Fruit fly (Drosophila melanogaster) whole organism, embryonic: ENCODE data around the gene Nckx30C.

Experiments
- B-H1 ChIP-seq: fragments of 200-800 bp; sonication (Bioruptor generic); IDR thresholded peaks from 3 replicates; pipeline ENCODE4 v1.3.6; 2022; ENCODE audit warnings: missing biosample characterization, missing genetic modification characterization
- B-H2 ChIP-seq: fragments of 200-800 bp; sonication (Bioruptor generic); optimal IDR thresholded peaks from 2 replicates; lab custom pipeline; 2018; ENCODE audit warnings: missing biosample characterization, mild to moderate bottlenecking, missing genetic modification characterization
- BEAF-32 ChIP-seq: fragments of 200-800 bp; sonication (Bioruptor generic); optimal IDR thresholded peaks from 3 replicates; lab custom pipeline; 2017; ENCODE audit warnings: missing biosample characterization, missing genetic modification characterization, mild to moderate bottlenecking, moderate library complexity, missing genetic modification reagents
- Bdp1 ChIP-seq: fragments of 200-800 bp; sonication (Bioruptor generic); optimal IDR thresholded peaks from 3 replicates; lab custom pipeline; 2016; ENCODE audit warnings: missing biosample characterization, missing genetic modification characterization
- CG10267 ChIP-seq: fragments of 200-800 bp; sonication (Bioruptor generic); optimal IDR thresholded peaks from 2 replicates; lab custom pipeline; 2018; ENCODE audit warnings: missing biosample characterization, mild to moderate bottlenecking, missing genetic modification characterization, moderate library complexity
- CG10565 ChIP-seq: fragments of 200-800 bp; sonication (Bioruptor generic); optimal IDR thresholded peaks from 3 replicates; lab custom pipeline; 2016; ENCODE audit warnings: missing biosample characterization, mild to moderate bottlenecking, missing genetic modification characterization
- CG12299 ChIP-seq: fragments of 200-800 bp; sonication (Bioruptor generic); optimal IDR thresholded peaks from 2 replicates; lab custom pipeline; 2018; ENCODE audit warnings: missing biosample characterization, mild to moderate bottlenecking, missing genetic modification characterization
- CG17912 ChIP-seq: fragments of 200-800 bp; sonication (Bioruptor generic); optimal IDR thresholded peaks from 2 replicates; lab custom pipeline; 2018; ENCODE audit warnings: missing biosample characterization, mild to moderate bottlenecking, missing genetic modification characterization
- CG2116 ChIP-seq: fragments of 200-800 bp; sonication (Bioruptor generic); optimal IDR thresholded peaks from 3 replicates; lab custom pipeline; 2018; ENCODE audit warnings: missing biosample characterization, mild to moderate bottlenecking, missing genetic modification characterization
- CG2120 ChIP-seq: fragments of 200-800 bp; sonication (Bioruptor generic); optimal IDR thresholded peaks from 3 replicates; lab custom pipeline; 2016; ENCODE audit warnings: missing biosample characterization, missing genetic modification characterization
- CG2875 ChIP-seq: fragments of 200-800 bp; sonication (Bioruptor generic); optimal IDR thresholded peaks from 2 replicates; lab custom pipeline; 2017; ENCODE audit warnings: missing biosample characterization, mild to moderate bottlenecking, missing genetic modification characterization, missing genetic modification reagents
- CG33213 ChIP-seq: fragments of 200-800 bp; sonication (Bioruptor generic); optimal IDR thresholded peaks from 3 replicates; lab custom pipeline; 2016; ENCODE audit warnings: missing biosample characterization, missing genetic modification characterization
- CG3407 ChIP-seq: fragments of 200-800 bp; sonication (Bioruptor generic); optimal IDR thresholded peaks from 2 replicates; lab custom pipeline; 2018; ENCODE audit warnings: missing biosample characterization, mild to moderate bottlenecking, missing genetic modification characterization
- CG34224 ChIP-seq: fragments of 200-800 bp; sonication (Bioruptor generic); IDR thresholded peaks from 3 replicates; pipeline ENCODE4 v1.3.6; 2022; ENCODE audit warnings: missing biosample characterization, missing genetic modification characterization; ENCODE audit not compliant: partially characterized antibody
- CG3995 ChIP-seq: fragments of 200-800 bp; sonication (Bioruptor generic); optimal IDR thresholded peaks from 3 replicates; lab custom pipeline; 2016; ENCODE audit warnings: missing biosample characterization, missing genetic modification characterization
- D19B ChIP-seq: fragments of 200-800 bp; sonication (Bioruptor generic); optimal IDR thresholded peaks from 2 replicates; lab custom pipeline; 2017; ENCODE audit warnings: missing biosample characterization, mild to moderate bottlenecking, missing genetic modification characterization
- Dll ChIP-seq: fragments of 200-800 bp; sonication (Bioruptor generic); IDR thresholded peaks from 4 replicates; pipeline ENCODE4 v1.3.6; 2022; ENCODE audit warnings: missing biosample characterization, missing genetic modification characterization; ENCODE audit not compliant: partially characterized antibody
- Doc3 ChIP-seq: fragments of 200-800 bp; sonication (Bioruptor generic); IDR thresholded peaks from 3 replicates; pipeline ENCODE4 v1.3.6; 2022; ENCODE audit warnings: missing biosample characterization, missing genetic modification characterization; ENCODE audit not compliant: partially characterized antibody
- Dref ChIP-seq: fragments of 200-800 bp; sonication (Bioruptor generic); IDR thresholded peaks from 2 replicates; pipeline ENCODE4 v1.3.6; 2022; ENCODE audit warnings: missing biosample characterization, missing genetic modification characterization
- Ets97D ChIP-seq: fragments of 200-800 bp; sonication (Bioruptor generic); optimal IDR thresholded peaks from 3 replicates; lab custom pipeline; 2016; ENCODE audit warnings: missing biosample characterization, missing genetic modification characterization
- HmgD ChIP-seq: fragments of 200-800 bp; sonication (Bioruptor generic); optimal IDR thresholded peaks from 3 replicates; lab custom pipeline; 2016; ENCODE audit warnings: missing biosample characterization, missing genetic modification characterization
- Meics ChIP-seq: fragments of 200-800 bp; sonication (Bioruptor generic); optimal IDR thresholded peaks from 2 replicates; lab custom pipeline; 2017; ENCODE audit warnings: missing biosample characterization, mild to moderate bottlenecking, missing genetic modification characterization
- NC2β ChIP-seq: fragments of 200-800 bp; sonication (Bioruptor generic); optimal IDR thresholded peaks from 2 replicates; lab custom pipeline; 2016; ENCODE audit warnings: missing biosample characterization, missing genetic modification characterization
- Nf-YC ChIP-seq: fragments of 200-800 bp; optimal IDR thresholded peaks from 3 replicates; lab custom pipeline; 2019; ENCODE audit warnings: missing biosample characterization, mild to moderate bottlenecking, missing genetic modification characterization, moderate library complexity
- Scr ChIP-seq: fragments of 200-800 bp; sonication (Bioruptor generic); IDR thresholded peaks from 2 replicates; pipeline ENCODE4 v1.3.6; 2022; ENCODE audit warnings: missing biosample characterization, missing genetic modification characterization; ENCODE audit not compliant: partially characterized antibody
- Sry-δ ChIP-seq: fragments of 200-800 bp; sonication (Bioruptor generic); optimal IDR thresholded peaks from 2 replicates; lab custom pipeline; 2016; ENCODE audit warnings: missing biosample characterization, missing genetic modification characterization
- Stat92E ChIP-seq, 3 experiments: fragments of >200 bp in 2 of 3; fragments of 200-800 bp in 1 of 3; sonication (Bioruptor generic) in 1 of 3; optimal IDR thresholded peaks; 2 replicates each; lab custom pipeline; 2017 to 2019; ENCODE audit warnings: missing biosample characterization in 3 of 3, missing genetic modification characterization in 3 of 3, mild to moderate bottlenecking in 1 of 3, moderate library complexity in 1 of 3
- amos ChIP-seq: fragments of 200-800 bp; sonication (Bioruptor generic); IDR thresholded peaks from 2 replicates; pipeline ENCODE4 v1.3.6; 2022; ENCODE audit warnings: missing biosample characterization, missing genetic modification characterization; ENCODE audit not compliant: partially characterized antibody
- cg ChIP-seq: fragments of 200-800 bp; sonication (Bioruptor generic); optimal IDR thresholded peaks from 3 replicates; lab custom pipeline; 2019; ENCODE audit warnings: missing biosample characterization, mild to moderate bottlenecking, missing genetic modification characterization, moderate library complexity
- ci ChIP-seq: fragments of 200-800 bp; sonication (Bioruptor generic); IDR thresholded peaks from 3 replicates; pipeline ENCODE4 v1.3.6; 2022; ENCODE audit warnings: missing biosample characterization, missing genetic modification characterization
- danr ChIP-seq: fragments of 200-800 bp; sonication (Bioruptor generic); IDR thresholded peaks from 2 replicates; pipeline ENCODE4 v1.3.6; 2022; ENCODE audit warnings: missing biosample characterization, missing genetic modification characterization
- dmrt99B ChIP-seq: fragments of 200-800 bp; sonication (Bioruptor generic); optimal IDR thresholded peaks from 2 replicates; lab custom pipeline; 2018; ENCODE audit warnings: missing biosample characterization, mild to moderate bottlenecking, missing genetic modification characterization, moderate library complexity
- en ChIP-seq: fragments of 200-800 bp; sonication (Bioruptor generic); optimal IDR thresholded peaks from 2 replicates; lab custom pipeline; 2016; ENCODE audit warnings: missing biosample characterization, missing genetic modification characterization
- fd3F ChIP-seq: fragments of 200-800 bp; sonication (Bioruptor generic); optimal IDR thresholded peaks from 2 replicates; lab custom pipeline; 2018; ENCODE audit warnings: missing biosample characterization, mild to moderate bottlenecking, missing genetic modification characterization, moderate library complexity
- ftz-f1 ChIP-seq: fragments of 200-800 bp; sonication (Bioruptor generic); optimal IDR thresholded peaks from 2 replicates; lab custom pipeline; 2016; ENCODE audit warnings: missing biosample characterization, missing genetic modification characterization
- gsb-n ChIP-seq: fragments of 200-800 bp; sonication (Bioruptor generic); optimal IDR thresholded peaks from 3 replicates; lab custom pipeline; 2018; ENCODE audit warnings: missing biosample characterization, mild to moderate bottlenecking, missing genetic modification characterization
- ham ChIP-seq: fragments of 200-800 bp; sonication (Bioruptor generic); IDR thresholded peaks from 2 replicates; pipeline ENCODE4 v1.3.6; 2022; ENCODE audit warnings: missing biosample characterization, missing genetic modification characterization
- her ChIP-seq: fragments of 200-800 bp; sonication (Bioruptor generic); optimal IDR thresholded peaks from 2 replicates; lab custom pipeline; 2016; ENCODE audit warnings: missing biosample characterization, missing genetic modification characterization
- lola ChIP-seq, 3 experiments: fragments of >200 bp in 2 of 3; fragments of 200-800 bp in 1 of 3; sonication (Bioruptor generic) in 1 of 3; optimal IDR thresholded peaks; 2 replicates each; lab custom pipeline; 2017 to 2019; ENCODE audit warnings: missing biosample characterization in 3 of 3, missing genetic modification characterization in 3 of 3, mild to moderate bottlenecking in 1 of 3, moderate library complexity in 1 of 3
- nerfin-1 ChIP-seq: fragments of 200-800 bp; sonication (Bioruptor generic); optimal IDR thresholded peaks from 3 replicates; lab custom pipeline; 2019; ENCODE audit warnings: missing biosample characterization, mild to moderate bottlenecking, missing genetic modification characterization, moderate library complexity
- pan ChIP-seq, 4 experiments: fragments of >200 bp in 3 of 4; fragments of 200-800 bp in 1 of 4; sonication (Bioruptor generic) in 1 of 4; optimal IDR thresholded peaks in 3 of 4; IDR thresholded peaks in 1 of 4; 2 replicates each; pipeline versions ENCODE4 v1.3.6 to Lab custom; 2017 to 2022; ENCODE audit warnings: missing biosample characterization in 2 of 4, missing genetic modification characterization in 2 of 4, mixed read lengths in 1 of 4
- pita ChIP-seq: fragments of 200-800 bp; sonication (Bioruptor generic); optimal IDR thresholded peaks from 2 replicates; lab custom pipeline; 2017; ENCODE audit warnings: missing biosample characterization, mild to moderate bottlenecking, missing genetic modification characterization
- ranshi ChIP-seq: fragments of 200-800 bp; sonication (Bioruptor generic); IDR thresholded peaks from 2 replicates; pipeline ENCODE4 v1.3.6; 2022; ENCODE audit warnings: missing biosample characterization, missing genetic modification characterization
- sob ChIP-seq: fragments of 200-800 bp; sonication (Bioruptor generic); IDR thresholded peaks from 2 replicates; pipeline ENCODE4 v1.3.6; 2022; ENCODE audit warnings: missing biosample characterization, missing genetic modification characterization
- sug ChIP-seq: fragments of 200-800 bp; optimal IDR thresholded peaks from 2 replicates; lab custom pipeline; 2019; ENCODE audit warnings: missing biosample characterization, mild to moderate bottlenecking, missing genetic modification characterization, moderate library complexity
- tap ChIP-seq: fragments of 200-800 bp; optimal IDR thresholded peaks from 3 replicates; lab custom pipeline; 2019; ENCODE audit warnings: missing biosample characterization, mild to moderate bottlenecking, missing genetic modification characterization, moderate library complexity
- unpg ChIP-seq: fragments of 200-800 bp; sonication (Bioruptor generic); optimal IDR thresholded peaks from 3 replicates; lab custom pipeline; 2018; ENCODE audit warnings: missing biosample characterization, mild to moderate bottlenecking, missing genetic modification characterization, moderate library complexity
- vnd ChIP-seq: fragments of 200-800 bp; sonication (Bioruptor generic); IDR thresholded peaks from 3 replicates; pipeline ENCODE4 v1.3.6; 2022; ENCODE audit warnings: missing biosample characterization, missing genetic modification characterization; ENCODE audit not compliant: partially characterized antibody
- wek ChIP-seq: fragments of 200-800 bp; sonication (Bioruptor generic); optimal IDR thresholded peaks from 3 replicates; lab custom pipeline; 2018; ENCODE audit warnings: missing biosample characterization, mild to moderate bottlenecking, missing genetic modification characterization, moderate library complexity

Gene Nckx30C

dm6 chr2L:9711107-9711585 lies 35.1 kb downstream of the Nckx30C start, which contains the start of gene CG4364 (continued):
- peak; percentile 53; the same call in 1 of the 3 replicates for TF ChIP-seq vnd (GFP tag; lab: Robert Waterston, UW)
- no peak for TF ChIP-seq NC2β (GFP tag; lab: Kevin White, UChicago)
- TF ChIP-seq fd3F: no peak
- no peak for TF ChIP-seq B-H1 (GFP tag; lab: Robert Waterston, UW)
- TF ChIP-seq CG33213 (GFP tag; lab: Kevin White, UChicago): peak; percentile 78
- no peak for TF ChIP-seq CG3407 (GFP tag; lab: Kevin White, UChicago)
- TF ChIP-seq amos (GFP tag; lab: Robert Waterston, UW): peak; percentile 57; the same call in 1 of the 2 replicates
- no peak for TF ChIP-seq Bdp1
- TF ChIP-seq D19B (GFP tag; lab: Kevin White, UChicago): no peak
- TF ChIP-seq Ets97D (GFP tag; lab: Kevin White, UChicago): peak; percentile 89
- TF ChIP-seq ftz-f1 (GFP tag; lab: Kevin White, UChicago): peak; percentile 46
- TF ChIP-seq Dll (GFP tag; lab: Robert Waterston, UW): peak; percentile 82
- TF ChIP-seq CG34224 (GFP tag; lab: Robert Waterston, UW): peak; percentile 13; the same call in 1 of the 3 replicates
- no peak for TF ChIP-seq pan (optimal IDR thresholded peaks at IDR 0.05; lab: Kevin White, UChicago)
- TF ChIP-seq pan (GFP tag; optimal IDR thresholded peaks at IDR 0.05 in 1 of 2, IDR thresholded peaks at IDR 0.05 in 1 of 2): no peak
- TF ChIP-seq en: no peak
- TF ChIP-seq Dref (GFP tag; lab: Robert Waterston, UW): peak; percentile 94
- TF ChIP-seq wek: no peak
- peak; percentile 78 for TF ChIP-seq Sry-δ (GFP tag; lab: Kevin White, UChicago)
- no peak for TF ChIP-seq danr (GFP tag; lab: Robert Waterston, UW)
- TF ChIP-seq BEAF-32 (GFP tag; lab: Kevin White, UChicago): peak; percentile 58
- no peak for TF ChIP-seq Meics
- TF ChIP-seq ci (GFP tag; lab: Robert Waterston, UW): no peak
- TF ChIP-seq her (GFP tag; lab: Kevin White, UChicago): peak; percentile 97
- no peak for TF ChIP-seq nerfin-1 (tag; lab: Kevin White, UChicago)
- no peak for TF ChIP-seq ranshi (GFP tag; lab: Robert Waterston, UW)
- TF ChIP-seq gsb-n: no peak
- no peak for TF ChIP-seq CG3995
- TF ChIP-seq CG2875: no peak
- TF ChIP-seq CG12299 (tag; lab: Kevin White, UChicago): no peak
- TF ChIP-seq Doc3 (GFP tag; lab: Robert Waterston, UW): peak; percentile 54; the same call in 2 of the 3 replicates
- TF ChIP-seq HmgD: no peak
- TF ChIP-seq ham (GFP tag; lab: Robert Waterston, UW): no peak
- no peak for TF ChIP-seq unpg
- TF ChIP-seq CG10565 (GFP tag; lab: Kevin White, UChicago): no peak
- peak; percentile 35 for TF ChIP-seq sug (tag; lab: Kevin White, UChicago)
- TF ChIP-seq B-H2 (GFP tag; lab: Kevin White, UChicago): no peak
- no peak for TF ChIP-seq tap (tag; lab: Kevin White, UChicago)
- peak; percentile 60 for TF ChIP-seq pita (GFP tag; lab: Kevin White, UChicago)
- peak in 1 of 3 experiments; percentile 79 for TF ChIP-seq Stat92E (GFP tag; optimal IDR thresholded peaks at IDR 0.05; lab: Kevin White, UChicago)
- TF ChIP-seq Nf-YC (tag; lab: Kevin White, UChicago): peak; percentile 31
- peak; percentile 67 for TF ChIP-seq CG2116 (GFP tag; lab: Kevin White, UChicago)
- TF ChIP-seq lola (GFP tag; optimal IDR thresholded peaks at IDR 0.05; lab: Kevin White, UChicago): no peak
- TF ChIP-seq CG10267 (tag; lab: Kevin White, UChicago): peak; percentile 69
- no peak for TF ChIP-seq CG2120
- TF ChIP-seq cg (GFP tag; lab: Kevin White, UChicago): no peak
- peak; percentile 36; the same call in 1 of the 2 replicates for TF ChIP-seq sob (GFP tag; lab: Robert Waterston, UW)
- no peak for TF ChIP-seq CG17912 (GFP tag; lab: Kevin White, UChicago)
- TF ChIP-seq Scr (GFP tag; lab: Robert Waterston, UW): peak; percentile 77
- no peak for TF ChIP-seq dmrt99B
